Worm (Caenorhabditis elegans): ENCODE results near the gene col-123.

DNA sequence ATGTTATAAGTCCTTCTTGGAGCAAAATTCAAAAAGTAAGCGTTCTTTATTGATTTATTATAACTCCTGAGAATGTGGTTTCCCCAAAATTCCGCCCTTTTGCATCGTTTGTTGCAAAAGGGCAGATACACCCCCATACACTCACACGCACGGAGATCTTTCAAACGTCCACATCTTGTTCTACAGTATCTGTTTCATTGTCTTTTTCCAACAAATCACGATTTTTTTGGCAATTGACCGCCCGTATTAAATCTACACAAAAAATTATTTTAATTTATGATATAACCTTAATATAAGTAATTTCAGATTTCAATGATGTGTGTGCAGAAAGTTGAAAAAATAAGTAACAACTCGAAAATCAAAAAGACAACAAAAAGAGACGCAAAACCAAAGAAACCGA, 32.2 kb upstream of the col-123 start, which contains the start of gene T13F2.4:
- TF ChIP-seq nhr-77 (tag; optimal IDR thresholded peaks at IDR 0.05) (no peak), D1046.2 (GFP tag; IDR thresholded peaks at IDR 0.05) (no peak), snpc-4 (tag; optimal IDR thresholded peaks at IDR 0.05) (no peak), nhr-11 (tag; optimal IDR thresholded peaks at IDR 0.05) (no peak), ama-1 (optimal IDR thresholded peaks at IDR 0.05) (no peak), lsy-2 (tag; optimal IDR thresholded peaks at IDR 0.05) (no peak), fos-1 (tag; optimal IDR thresholded peaks at IDR 0.05) (no peak), ceh-28 (tag; optimal IDR thresholded peaks at IDR 0.05) (no peak), unc-62 (GFP tag; optimal IDR thresholded peaks at IDR 0.05 in 1 of 2) (no peak), unc-62 (tag; optimal IDR thresholded peaks at IDR 0.05) (no peak), nhr-237 (tag; optimal IDR thresholded peaks at IDR 0.05) (no peak), aly-2 (tag; optimal IDR thresholded peaks at IDR 0.05) (no peak), ZK337.2 (GFP tag; IDR thresholded peaks at IDR 0.05) (no peak), php-3 (GFP tag; IDR thresholded peaks at IDR 0.05) (no peak), madf-5 (GFP tag; IDR thresholded peaks at IDR 0.05) (no peak)
